Fruit fly (Drosophila melanogaster) whole organism, embryonic: ENCODE data around the gene mop.

Source experiments
- Asciz ChIP-seq: fragments of 200-800 bp; sonication (Bioruptor generic); optimal IDR thresholded peaks from 2 replicates; lab custom pipeline; 2017; ENCODE audit warnings: missing biosample characterization, mild to moderate bottlenecking, missing genetic modification characterization, missing genetic modification reagents
- BEAF-32 ChIP-seq: fragments of 200-800 bp; sonication (Bioruptor generic); optimal IDR thresholded peaks from 3 replicates; lab custom pipeline; 2017; ENCODE audit warnings: missing biosample characterization, missing genetic modification characterization, mild to moderate bottlenecking, moderate library complexity, missing genetic modification reagents
- CG10543 ChIP-seq: fragments of 200-800 bp; sonication (Bioruptor generic); optimal IDR thresholded peaks from 3 replicates; lab custom pipeline; 2017; ENCODE audit warnings: missing biosample characterization, mild to moderate bottlenecking, missing genetic modification characterization, moderate library complexity
- CG10565 ChIP-seq: fragments of 200-800 bp; sonication (Bioruptor generic); optimal IDR thresholded peaks from 3 replicates; lab custom pipeline; 2016; ENCODE audit warnings: missing biosample characterization, mild to moderate bottlenecking, missing genetic modification characterization
- CG10959 ChIP-seq: fragments of 200-800 bp; sonication (Bioruptor generic); IDR thresholded peaks from 2 replicates; pipeline ENCODE4 v1.3.6; 2022; ENCODE audit warnings: missing biosample characterization, missing genetic modification characterization
- CG11247 ChIP-seq: fragments of 200-800 bp; sonication (Bioruptor generic); IDR thresholded peaks from 2 replicates; pipeline ENCODE4 v1.3.6; 2022; ENCODE audit warnings: missing biosample characterization, missing genetic modification characterization
- CG11504 ChIP-seq: fragments of 200-800 bp; sonication (Bioruptor generic); optimal IDR thresholded peaks from 3 replicates; lab custom pipeline; 2019; ENCODE audit warnings: missing biosample characterization, mild to moderate bottlenecking, missing genetic modification characterization, moderate library complexity
- CG13424 ChIP-seq: fragments of 200-800 bp; sonication (Bioruptor generic); optimal IDR thresholded peaks from 2 replicates; lab custom pipeline; 2019; ENCODE audit warnings: missing biosample characterization, mild to moderate bottlenecking, missing genetic modification characterization, moderate library complexity
- CG14441 ChIP-seq: fragments of 200-800 bp; sonication (Bioruptor generic); IDR thresholded peaks from 2 replicates; pipeline ENCODE4 v1.3.6; 2022; ENCODE audit warnings: missing biosample characterization, missing genetic modification characterization
- CG14667 ChIP-seq: fragments of 200-800 bp; sonication (Bioruptor generic); IDR thresholded peaks from 2 replicates; pipeline ENCODE4 v1.3.6; 2022; ENCODE audit warnings: missing biosample characterization, missing genetic modification characterization
- CG14710 ChIP-seq: fragments of 200-800 bp; sonication (Bioruptor generic); optimal IDR thresholded peaks from 3 replicates; lab custom pipeline; 2019; ENCODE audit warnings: missing biosample characterization, mild to moderate bottlenecking, missing genetic modification characterization, moderate library complexity
- CG15073 ChIP-seq: fragments of 200-800 bp; sonication (Bioruptor generic); optimal IDR thresholded peaks from 2 replicates; lab custom pipeline; 2016; ENCODE audit warnings: missing biosample characterization, missing genetic modification characterization
- CG17328 ChIP-seq: fragments of 200-800 bp; sonication (Bioruptor generic); IDR thresholded peaks from 2 replicates; pipeline ENCODE4 v1.3.6; 2022; ENCODE audit warnings: missing biosample characterization, missing genetic modification characterization
- CG31441 ChIP-seq: fragments of 200-800 bp; sonication (Bioruptor generic); IDR thresholded peaks from 2 replicates; pipeline ENCODE4 v1.3.6; 2022; ENCODE audit warnings: missing biosample characterization, missing genetic modification characterization
- CG4282 ChIP-seq: fragments of 200-800 bp; sonication (Bioruptor generic); optimal IDR thresholded peaks from 2 replicates; lab custom pipeline; 2016; ENCODE audit warnings: missing biosample characterization, missing genetic modification characterization
- CG6689 ChIP-seq: fragments of 200-800 bp; sonication (Bioruptor generic); IDR thresholded peaks from 2 replicates; pipeline ENCODE4 v1.3.6; 2022; ENCODE audit warnings: missing biosample characterization, missing genetic modification characterization
- CG7357 ChIP-seq: fragments of 200-800 bp; sonication (Bioruptor generic); IDR thresholded peaks from 3 replicates; pipeline ENCODE4 v1.3.6; 2022; ENCODE audit warnings: missing biosample characterization, missing genetic modification characterization
- CG7745 ChIP-seq: fragments of 200-800 bp; sonication (Bioruptor generic); optimal IDR thresholded peaks from 2 replicates; lab custom pipeline; 2018; ENCODE audit warnings: missing biosample characterization, mild to moderate bottlenecking, missing genetic modification characterization, moderate library complexity
- CG8944 ChIP-seq: fragments of 200-800 bp; sonication (Bioruptor generic); optimal IDR thresholded peaks from 3 replicates; lab custom pipeline; 2016; ENCODE audit warnings: missing biosample characterization, missing genetic modification characterization
- CG9797 ChIP-seq: fragments of 200-800 bp; sonication (Bioruptor generic); optimal IDR thresholded peaks from 3 replicates; lab custom pipeline; 2018; ENCODE audit warnings: missing biosample characterization, mild to moderate bottlenecking, missing genetic modification characterization
- CoRest ChIP-seq: fragments of 200-800 bp; sonication (Bioruptor generic); optimal IDR thresholded peaks from 3 replicates; lab custom pipeline; 2018; ENCODE audit warnings: missing biosample characterization, mild to moderate bottlenecking, missing genetic modification characterization, moderate library complexity
- Doc3 ChIP-seq: fragments of 200-800 bp; sonication (Bioruptor generic); IDR thresholded peaks from 3 replicates; pipeline ENCODE4 v1.3.6; 2022; ENCODE audit warnings: missing biosample characterization, missing genetic modification characterization; ENCODE audit not compliant: partially characterized antibody
- HHEX ChIP-seq: fragments of 200-800 bp; sonication (Bioruptor generic); optimal IDR thresholded peaks from 3 replicates; lab custom pipeline; 2017; ENCODE audit warnings: missing biosample characterization, mild to moderate bottlenecking, missing genetic modification characterization, missing genetic modification reagents
- Hr51 ChIP-seq, 2 experiments: fragments of 200-800 bp; sonication (Bioruptor generic); optimal IDR thresholded peaks; 2 replicates in 1 of 2; 3 replicates in 1 of 2; lab custom pipeline; 2016 to 2018; ENCODE audit warnings: missing biosample characterization in 2 of 2, missing genetic modification characterization in 2 of 2, mild to moderate bottlenecking in 1 of 2, moderate library complexity in 1 of 2
- NFAT ChIP-seq: fragments of 200-800 bp; sonication (Bioruptor generic); IDR thresholded peaks from 2 replicates; pipeline ENCODE4 v1.3.6; 2022; ENCODE audit warnings: missing biosample characterization, missing genetic modification characterization
- Poxn ChIP-seq: fragments of 200-800 bp; sonication (Bioruptor generic); IDR thresholded peaks from 2 replicates; pipeline ENCODE4 v1.3.6; 2022; ENCODE audit warnings: missing biosample characterization, missing genetic modification characterization
- Sox100B ChIP-seq: fragments of 200-800 bp; sonication (Bioruptor generic); optimal IDR thresholded peaks from 3 replicates; lab custom pipeline; 2018; ENCODE audit warnings: missing biosample characterization, mild to moderate bottlenecking, missing genetic modification characterization
- Spps ChIP-seq: fragments of 200-800 bp; sonication (Bioruptor generic); optimal IDR thresholded peaks from 2 replicates; lab custom pipeline; 2018; ENCODE audit warnings: missing biosample characterization, mild to moderate bottlenecking, missing genetic modification characterization
- Ssrp ChIP-seq: fragments of 200-800 bp; sonication (Bioruptor generic); optimal IDR thresholded peaks from 2 replicates; lab custom pipeline; 2018; ENCODE audit warnings: missing biosample characterization, mild to moderate bottlenecking, missing genetic modification characterization, moderate library complexity
- Tbp ChIP-seq: fragments of >200 bp; optimal IDR thresholded peaks from 2 replicates; lab custom pipeline; 2018; ENCODE audit warnings: missing biosample characterization, missing genetic modification characterization
- ap ChIP-seq: fragments of 200-800 bp; sonication (Bioruptor generic); IDR thresholded peaks from 2 replicates; pipeline ENCODE4 v1.3.6; 2022; ENCODE audit warnings: missing biosample characterization, missing genetic modification characterization
- chn ChIP-seq: fragments of 200-800 bp; sonication (Bioruptor generic); optimal IDR thresholded peaks from 2 replicates; lab custom pipeline; 2016; ENCODE audit warnings: missing biosample characterization, missing genetic modification characterization
- crc ChIP-seq: fragments of 200-800 bp; sonication (Bioruptor generic); optimal IDR thresholded peaks from 2 replicates; lab custom pipeline; 2016; ENCODE audit warnings: missing biosample characterization, missing genetic modification characterization
- eve ChIP-seq, 2 experiments: fragments of >200 bp; optimal IDR thresholded peaks; 2 replicates each; lab custom pipeline; 2017; ENCODE audit warnings: missing biosample characterization in 2 of 2, missing genetic modification characterization in 2 of 2
- ftz-f1 ChIP-seq: fragments of 200-800 bp; sonication (Bioruptor generic); optimal IDR thresholded peaks from 2 replicates; lab custom pipeline; 2016; ENCODE audit warnings: missing biosample characterization, missing genetic modification characterization
- grau ChIP-seq: fragments of 200-800 bp; optimal IDR thresholded peaks from 3 replicates; lab custom pipeline; 2019; ENCODE audit warnings: missing biosample characterization, mild to moderate bottlenecking, missing genetic modification characterization, moderate library complexity
- h ChIP-seq: fragments of >200 bp; optimal IDR thresholded peaks from 2 replicates; lab custom pipeline; 2017
- hbn ChIP-seq: fragments of 200-800 bp; sonication (Bioruptor generic); IDR thresholded peaks from 2 replicates; pipeline ENCODE4 v1.3.6; 2022; ENCODE audit warnings: missing biosample characterization, missing genetic modification characterization; ENCODE audit not compliant: partially characterized antibody
- hkb ChIP-seq, 2 experiments: fragments of 200-800 bp in 1 of 2; fragments of >200 bp in 1 of 2; sonication (Bioruptor generic) in 1 of 2; IDR thresholded peaks in 1 of 2; optimal IDR thresholded peaks in 1 of 2; 2 replicates each; pipeline versions ENCODE4 v1.3.6 to Lab custom; 2017 to 2022; ENCODE audit warnings: missing biosample characterization in 1 of 2, missing genetic modification characterization in 1 of 2
- lilli ChIP-seq: fragments of 200-800 bp; sonication (Bioruptor generic); optimal IDR thresholded peaks from 3 replicates; lab custom pipeline; 2016; ENCODE audit warnings: missing biosample characterization, missing genetic modification characterization
- mirr ChIP-seq: fragments of 200-800 bp; sonication (Bioruptor generic); optimal IDR thresholded peaks from 3 replicates; lab custom pipeline; 2018; ENCODE audit warnings: missing biosample characterization, mild to moderate bottlenecking, missing genetic modification characterization
- onecut ChIP-seq: fragments of 200-800 bp; sonication (Bioruptor generic); IDR thresholded peaks from 2 replicates; pipeline ENCODE4 v1.3.6; 2022; ENCODE audit warnings: missing biosample characterization, missing genetic modification characterization
- ranshi ChIP-seq: fragments of 200-800 bp; sonication (Bioruptor generic); IDR thresholded peaks from 2 replicates; pipeline ENCODE4 v1.3.6; 2022; ENCODE audit warnings: missing biosample characterization, missing genetic modification characterization
- sd ChIP-seq: fragments of 200-800 bp; sonication (Bioruptor generic); optimal IDR thresholded peaks from 3 replicates; lab custom pipeline; 2018; ENCODE audit warnings: missing biosample characterization, mild to moderate bottlenecking, missing genetic modification characterization, moderate library complexity
- sens-2 ChIP-seq: fragments of 200-800 bp; sonication (Bioruptor generic); IDR thresholded peaks from 2 replicates; pipeline ENCODE4 v1.3.6; 2022; ENCODE audit warnings: missing biosample characterization, missing genetic modification characterization
- tio ChIP-seq: fragments of 200-800 bp; sonication (Bioruptor generic); optimal IDR thresholded peaks from 2 replicates; lab custom pipeline; 2017; ENCODE audit warnings: missing biosample characterization, missing genetic modification characterization, inconsistent platforms
- unc-4 ChIP-seq: fragments of 200-800 bp; sonication (Bioruptor generic); IDR thresholded peaks from 2 replicates; pipeline ENCODE4 v1.3.6; 2022; ENCODE audit warnings: missing biosample characterization, missing genetic modification characterization; ENCODE audit not compliant: partially characterized antibody
- wek ChIP-seq: fragments of 200-800 bp; sonication (Bioruptor generic); optimal IDR thresholded peaks from 3 replicates; lab custom pipeline; 2018; ENCODE audit warnings: missing biosample characterization, mild to moderate bottlenecking, missing genetic modification characterization, moderate library complexity

Gene mop

DNA sequence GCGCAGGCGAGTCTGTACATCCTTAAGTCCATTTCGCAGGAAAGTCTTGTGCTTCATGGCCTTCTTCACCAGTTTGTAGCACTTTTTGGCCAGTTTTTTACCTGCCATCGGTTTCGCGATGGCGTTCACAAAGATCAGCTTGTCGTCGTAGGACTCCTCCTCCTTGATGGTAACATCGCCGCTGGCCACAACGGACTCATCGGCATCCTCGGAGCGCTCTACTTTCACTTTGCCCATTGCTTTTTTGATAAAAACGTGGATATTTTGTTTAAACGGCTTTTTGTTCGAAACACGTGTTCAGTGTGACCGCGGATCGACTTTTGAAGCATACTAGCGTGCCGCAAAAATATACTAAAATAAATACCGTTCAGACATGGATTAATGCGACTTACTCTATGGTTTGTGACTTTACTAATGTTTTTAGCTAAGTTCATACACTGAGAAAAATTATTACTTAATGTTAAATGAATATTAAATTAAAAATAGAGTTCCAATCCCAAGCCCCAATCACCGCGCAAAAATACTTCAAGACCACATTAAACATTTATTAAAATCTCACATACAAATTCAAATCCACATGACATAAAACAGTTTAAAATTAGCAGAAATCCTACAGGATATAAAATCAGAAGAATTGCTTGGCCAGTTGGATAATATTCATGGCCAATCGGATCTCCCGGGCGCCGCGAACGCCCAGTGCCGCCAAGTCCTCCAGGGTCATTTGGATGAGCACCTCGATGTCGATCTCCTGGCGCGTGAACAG is 26.1 kb upstream of the mop start, which contains the start of gene NHP2 (continued):
- TF ChIP-seq CG15073 (GFP tag; lab: Kevin White, UChicago), result no peak
- TF ChIP-seq CG8944 (GFP tag; lab: Kevin White, UChicago), result no peak
- peak; percentile 55 for TF ChIP-seq Poxn (GFP tag; lab: Robert Waterston, UW)
- TF ChIP-seq ranshi (GFP tag; lab: Robert Waterston, UW), result peak; percentile 65; the same call in 1 of the 2 replicates
- TF ChIP-seq sens-2, result peak; percentile 75; the same call in 1 of the 2 replicates
- peak; percentile 83 for TF ChIP-seq CG14710
- TF ChIP-seq CG10543, result no peak
- peak; percentile 24 for TF ChIP-seq CG7745 (tag; lab: Kevin White, UChicago)
- peak; percentile 78 for TF ChIP-seq lilli (GFP tag; lab: Kevin White, UChicago)
- TF ChIP-seq CoRest, result peak; percentile 83
- TF ChIP-seq CG7357 (GFP tag; lab: Robert Waterston, UW), result peak; percentile 46; the same call in 1 of the 3 replicates
- TF ChIP-seq eve (GFP tag; optimal IDR thresholded peaks at IDR 0.05; lab: Kevin White, UChicago), result no peak
- peak; percentile 80 for TF ChIP-seq CG13424 (tag; lab: Kevin White, UChicago)
- no peak for TF ChIP-seq hkb (optimal IDR thresholded peaks at IDR 0.05; lab: Kevin White, UChicago)
- TF ChIP-seq hkb (GFP tag; IDR thresholded peaks at IDR 0.05; lab: Robert Waterston, UW), result peak; percentile 94
- TF ChIP-seq CG9797 (GFP tag; lab: Kevin White, UChicago), result peak; percentile 93
- TF ChIP-seq unc-4 (GFP tag; lab: Robert Waterston, UW), result peak; percentile 34
- TF ChIP-seq Tbp (GFP tag; lab: Kevin White, UChicago), result no peak
- no peak for TF ChIP-seq hbn (GFP tag; lab: Robert Waterston, UW)
- TF ChIP-seq NFAT (GFP tag; lab: Robert Waterston, UW), result peak; percentile 76; the same call in 1 of the 2 replicates
- TF ChIP-seq onecut, result peak; percentile 80
- no peak for TF ChIP-seq tio (GFP tag; lab: Kevin White, UChicago)
- TF ChIP-seq CG10959 (GFP tag; lab: Robert Waterston, UW), result peak; percentile 69
- peak; percentile 71; the same call in 1 of the 2 replicates for TF ChIP-seq CG14441 (GFP tag; lab: Robert Waterston, UW)
- TF ChIP-seq h, result no peak
- TF ChIP-seq CG6689 (GFP tag; lab: Robert Waterston, UW), result peak; percentile 77
- TF ChIP-seq CG4282 (GFP tag; lab: Kevin White, UChicago), result no peak
- no peak for TF ChIP-seq CG11504 (tag; lab: Kevin White, UChicago)
- TF ChIP-seq Doc3 (GFP tag; lab: Robert Waterston, UW), result no peak
- TF ChIP-seq CG10565 (GFP tag; lab: Kevin White, UChicago), result peak; percentile 41
- TF ChIP-seq CG17328 (GFP tag; lab: Robert Waterston, UW), result peak; percentile 84
- TF ChIP-seq grau, result peak; percentile 82
- peak; percentile 73 for TF ChIP-seq chn (GFP tag; lab: Kevin White, UChicago)
- no peak; the same call in 1 of the 2 replicates for TF ChIP-seq CG11247 (GFP tag; lab: Robert Waterston, UW)
- no peak for TF ChIP-seq crc (GFP tag; lab: Kevin White, UChicago)
- TF ChIP-seq HHEX (GFP tag; lab: Kevin White, UChicago), result peak; percentile 85
- peak; percentile 72; the same call in 1 of the 2 replicates for TF ChIP-seq ap (GFP tag; lab: Robert Waterston, UW)
- TF ChIP-seq wek, result peak; percentile 72
- TF ChIP-seq CG14667 (GFP tag; lab: Robert Waterston, UW), result no peak; the same call in 1 of the 2 replicates
- no peak for TF ChIP-seq sd (tag; lab: Kevin White, UChicago)
- TF ChIP-seq Spps (tag; lab: Kevin White, UChicago), result peak; percentile 67
- TF ChIP-seq mirr (GFP tag; lab: Kevin White, UChicago), result no peak
- peak; percentile 47 for TF ChIP-seq BEAF-32 (GFP tag; lab: Kevin White, UChicago)
- TF ChIP-seq CG31441 (GFP tag; lab: Robert Waterston, UW), result peak; percentile 92
- TF ChIP-seq ftz-f1 (GFP tag; lab: Kevin White, UChicago), result no peak
- peak in 1 of 2 experiments; percentile 71 for TF ChIP-seq Hr51 (GFP tag; optimal IDR thresholded peaks at IDR 0.05; lab: Kevin White, UChicago)
- TF ChIP-seq Asciz, result no peak
- peak; percentile 70 for TF ChIP-seq Ssrp (tag; lab: Kevin White, UChicago)
- TF ChIP-seq Sox100B (GFP tag; lab: Kevin White, UChicago), result no peak
